Worm (Caenorhabditis elegans) whole organism, L2 larva: ENCODE results near the gene zig-10.

ENCODE experiments used
- C34F6.9 ChIP-seq: fragments of 150-350 bp; optimal IDR thresholded peaks from 2 replicates; lab custom pipeline; 2014; ENCODE audit warnings: missing biosample characterization, missing genetic modification characterization
- F13H6.1 ChIP-seq: sonication (generic microtip); optimal IDR thresholded peaks from 2 replicates; lab custom pipeline; 2016; ENCODE audit warnings: missing genetic modification characterization, missing compliant biosample characterization
- R02D3.7 ChIP-seq: fragments of 150-350 bp; optimal IDR thresholded peaks from 2 replicates; lab custom pipeline; 2014; ENCODE audit warnings: missing biosample characterization, missing genetic modification characterization
- Y55F3AM.14 ChIP-seq: fragments of 200-800 bp; sonication (Bioruptor generic); optimal IDR thresholded peaks from 2 replicates; lab custom pipeline; 2018; ENCODE audit warnings: mild to moderate bottlenecking, missing genetic modification characterization, missing compliant biosample characterization
- alr-1 ChIP-seq: fragments of 150-350 bp; optimal IDR thresholded peaks from 2 replicates; lab custom pipeline; 2014; ENCODE audit warnings: missing biosample characterization, missing genetic modification characterization
- ama-1 ChIP-seq: fragments of 150-350 bp; optimal IDR thresholded peaks from 2 replicates; lab custom pipeline; 2018; ENCODE audit warnings: inconsistent platforms
- blmp-1 ChIP-seq: sonication (generic microtip); optimal IDR thresholded peaks from 2 replicates; lab custom pipeline; 2017; ENCODE audit warnings: missing genetic modification characterization, mild to moderate bottlenecking, missing compliant biosample characterization, antibody characterized with exemption, moderate library complexity; ENCODE audit not compliant: insufficient read depth
- ceh-16 ChIP-seq: fragments of 150-350 bp; optimal IDR thresholded peaks from 2 replicates; lab custom pipeline; 2014; ENCODE audit warnings: missing biosample characterization, missing genetic modification characterization
- crh-2 ChIP-seq: sonication (generic microtip); optimal IDR thresholded peaks from 2 replicates; lab custom pipeline; 2017; ENCODE audit warnings: missing biosample characterization, missing genetic modification characterization
- dmd-4 ChIP-seq: sonication (generic microtip); optimal IDR thresholded peaks from 2 replicates; lab custom pipeline; 2017; ENCODE audit warnings: missing biosample characterization, missing genetic modification characterization
- egl-27 ChIP-seq: sonication (generic microtip); optimal IDR thresholded peaks from 3 replicates; lab custom pipeline; 2017; ENCODE audit warnings: missing biosample characterization, missing genetic modification reagents, missing genetic modification characterization
- elt-1 ChIP-seq: fragments of 150-350 bp; optimal IDR thresholded peaks from 2 replicates; lab custom pipeline; 2014; ENCODE audit warnings: missing biosample characterization, missing genetic modification characterization
- fos-1 ChIP-seq: fragments of 150-350 bp; optimal IDR thresholded peaks from 2 replicates; lab custom pipeline; 2014; ENCODE audit warnings: missing biosample characterization, missing genetic modification characterization
- gmeb-1 ChIP-seq: fragments of 150-350 bp; optimal IDR thresholded peaks from 2 replicates; lab custom pipeline; 2014; ENCODE audit warnings: missing biosample characterization, missing genetic modification characterization
- lin-11 ChIP-seq: fragments of 150-350 bp; sonication (generic microtip); optimal IDR thresholded peaks from 2 replicates; lab custom pipeline; 2014; ENCODE audit warnings: missing biosample characterization, missing genetic modification characterization, inconsistent platforms, mixed read lengths
- lin-13 ChIP-seq: fragments of 150-350 bp; optimal IDR thresholded peaks from 2 replicates; lab custom pipeline; 2014; ENCODE audit warnings: missing biosample characterization, missing genetic modification reagents, missing genetic modification characterization
- lin-39 ChIP-seq: fragments of 150-350 bp; optimal IDR thresholded peaks from 2 replicates; lab custom pipeline; 2014; ENCODE audit warnings: missing biosample characterization, missing genetic modification reagents, missing genetic modification characterization
- lsy-2 ChIP-seq, 2 experiments: fragments of 150-350 bp in 1 of 2; sonication (generic microtip) in 1 of 2; optimal IDR thresholded peaks; 2 replicates each; lab custom pipeline; 2014 to 2017; ENCODE audit warnings: missing biosample characterization in 2 of 2, missing genetic modification characterization in 2 of 2
- mab-5 ChIP-seq: fragments of 150-350 bp; optimal IDR thresholded peaks from 2 replicates; lab custom pipeline; 2014; ENCODE audit warnings: missing biosample characterization, missing genetic modification characterization
- mbf-1 ChIP-seq: sonication (generic microtip); optimal IDR thresholded peaks from 2 replicates; lab custom pipeline; 2017; ENCODE audit warnings: missing biosample characterization, missing genetic modification characterization
- mdl-1 ChIP-seq, 2 experiments: fragments of 150-350 bp in 1 of 2; sonication (generic microtip) in 1 of 2; optimal IDR thresholded peaks; 2 replicates each; lab custom pipeline; 2017; ENCODE audit warnings: missing biosample characterization in 2 of 2, missing genetic modification characterization in 2 of 2
- nhr-10 ChIP-seq: sonication (generic microtip); optimal IDR thresholded peaks from 2 replicates; lab custom pipeline; 2017; ENCODE audit warnings: missing biosample characterization, missing genetic modification characterization
- nhr-11 ChIP-seq: fragments of 150-350 bp; optimal IDR thresholded peaks from 2 replicates; lab custom pipeline; 2014; ENCODE audit warnings: missing biosample characterization, missing genetic modification characterization
- nhr-12 ChIP-seq: fragments of 150-350 bp; optimal IDR thresholded peaks from 2 replicates; lab custom pipeline; 2014; ENCODE audit warnings: missing biosample characterization, missing genetic modification characterization
- nhr-129 ChIP-seq: fragments of 150-350 bp; optimal IDR thresholded peaks from 2 replicates; lab custom pipeline; 2014; ENCODE audit warnings: missing biosample characterization, missing genetic modification characterization
- nhr-21 ChIP-seq: fragments of 150-350 bp; optimal IDR thresholded peaks from 2 replicates; lab custom pipeline; 2014; ENCODE audit warnings: missing biosample characterization, missing genetic modification characterization
- nhr-23 ChIP-seq: fragments of 150-350 bp; optimal IDR thresholded peaks from 2 replicates; lab custom pipeline; 2014; ENCODE audit warnings: missing biosample characterization, missing genetic modification reagents, missing genetic modification characterization
- nhr-25 ChIP-seq: fragments of 150-350 bp; sonication (generic microtip); optimal IDR thresholded peaks from 3 replicates; lab custom pipeline; 2014; ENCODE audit warnings: missing biosample characterization, missing genetic modification characterization
- nhr-6 ChIP-seq: fragments of 150-350 bp; optimal IDR thresholded peaks from 2 replicates; lab custom pipeline; 2014; ENCODE audit warnings: missing biosample characterization, missing genetic modification characterization
- nhr-77 ChIP-seq: fragments of 150-350 bp; optimal IDR thresholded peaks from 2 replicates; lab custom pipeline; 2014; ENCODE audit warnings: missing biosample characterization, missing genetic modification characterization
- peb-1 ChIP-seq: fragments of 150-350 bp; optimal IDR thresholded peaks from 2 replicates; lab custom pipeline; 2014; ENCODE audit warnings: missing biosample characterization, missing genetic modification characterization
- sem-4 ChIP-seq: fragments of 150-350 bp; optimal IDR thresholded peaks from 2 replicates; lab custom pipeline; 2014; ENCODE audit warnings: missing biosample characterization, missing genetic modification reagents, missing genetic modification characterization
- skn-1 ChIP-seq: sonication (generic microtip); optimal IDR thresholded peaks from 2 replicates; lab custom pipeline; 2017; ENCODE audit warnings: missing biosample characterization, missing genetic modification characterization
- sma-9 ChIP-seq, 2 experiments: fragments of 150-350 bp in 1 of 2; sonication (generic microtip) in 1 of 2; optimal IDR thresholded peaks; 2 replicates each; lab custom pipeline; 2014 to 2016; ENCODE audit warnings: missing genetic modification characterization in 2 of 2, mild to moderate bottlenecking in 1 of 2, missing biosample characterization in 1 of 2, missing compliant biosample characterization in 1 of 2, missing genetic modification reagents in 1 of 2, moderate library complexity in 1 of 2
- snpc-4 ChIP-seq: fragments of 150-350 bp; optimal IDR thresholded peaks from 2 replicates; lab custom pipeline; 2014; ENCODE audit warnings: missing biosample characterization, missing genetic modification characterization
- unc-39 ChIP-seq: fragments of 150-350 bp; optimal IDR thresholded peaks from 2 replicates; lab custom pipeline; 2014; ENCODE audit warnings: missing biosample characterization, missing genetic modification characterization
- unc-55 ChIP-seq: fragments of 150-350 bp; sonication (generic microtip); optimal IDR thresholded peaks from 3 replicates; lab custom pipeline; 2014; ENCODE audit warnings: missing biosample characterization, missing genetic modification reagents, missing genetic modification characterization
- unc-62 ChIP-seq: fragments of 150-350 bp; optimal IDR thresholded peaks from 2 replicates; lab custom pipeline; 2014; ENCODE audit warnings: missing biosample characterization, missing genetic modification reagents, missing genetic modification characterization
- zag-1 ChIP-seq: fragments of 150-350 bp; optimal IDR thresholded peaks from 2 replicates; lab custom pipeline; 2014; ENCODE audit warnings: missing biosample characterization, missing genetic modification characterization
- ztf-1 ChIP-seq: fragments of 200-800 bp; sonication (Bioruptor generic); conservative IDR thresholded peaks from 2 replicates; pipeline ENCODE4 v1.3.6; 2022; ENCODE audit warnings: missing genetic modification characterization, missing compliant biosample characterization
- ztf-11 ChIP-seq: sonication (generic microtip); optimal IDR thresholded peaks from 2 replicates; lab custom pipeline; 2017; ENCODE audit warnings: missing biosample characterization, missing genetic modification characterization

Gene zig-10

DNA sequence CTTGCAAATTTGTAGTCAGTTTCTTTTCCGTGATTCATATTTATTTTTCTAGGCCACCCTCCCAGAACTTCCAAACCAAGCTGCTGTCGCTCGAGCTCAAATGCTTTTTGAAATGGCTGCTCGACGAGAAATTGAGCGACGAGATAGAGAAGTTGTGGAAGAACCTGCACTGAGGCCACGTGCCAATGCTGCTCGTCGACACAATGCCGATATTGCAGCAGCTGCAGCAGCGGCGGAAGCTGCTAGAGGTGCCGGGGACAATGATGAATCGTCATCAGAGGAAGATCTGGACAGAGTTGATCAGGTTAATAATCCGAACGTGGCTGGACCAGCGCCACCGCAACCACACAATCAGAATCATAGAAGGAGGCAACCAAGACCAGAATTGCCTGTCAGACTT is 25.1 kb upstream of the zig-10 start:
- no peak for TF ChIP-seq ceh-16
- no peak for TF ChIP-seq unc-62 (GFP tag; lab: Kevin White, UChicago)
- TF ChIP-seq zag-1 (tag; lab: Kevin White, UChicago): no peak
- no peak for TF ChIP-seq ztf-1 (GFP tag; lab: Robert Waterston, UW)
- no peak for TF ChIP-seq unc-55 (GFP tag; lab: Kevin White, UChicago)
- no peak for TF ChIP-seq nhr-25 (tag; lab: Kevin White, UChicago)
- no peak for TF ChIP-seq crh-2 (tag; lab: Kevin White, UChicago)
- no peak for TF ChIP-seq fos-1 (tag; lab: Kevin White, UChicago)
- TF ChIP-seq, all 48 proteins: peak for 0

ce11 chrII:6374646-6375045 is 23.9 kb upstream of the zig-10 start:
- peak; percentile 18 for TF ChIP-seq gmeb-1 (tag; lab: Kevin White, UChicago)
- TF ChIP-seq lsy-2 (tag; optimal IDR thresholded peaks at IDR 0.05; lab: Kevin White, UChicago): peak in 1 of 2 experiments; percentile 13
- TF ChIP-seq ama-1 (lab: Kevin White, UChicago): peak; percentile 40
- TF ChIP-seq lin-11 (tag; lab: Kevin White, UChicago): no peak
- peak; percentile 43 for TF ChIP-seq fos-1 (tag; lab: Kevin White, UChicago)
- no peak for TF ChIP-seq nhr-10 (tag; lab: Kevin White, UChicago)
- TF ChIP-seq nhr-129 (tag; lab: Kevin White, UChicago): peak; percentile 24
- no peak for TF ChIP-seq nhr-6 (tag; lab: Kevin White, UChicago)
- TF ChIP-seq crh-2 (tag; lab: Kevin White, UChicago): peak; percentile 40
- no peak for TF ChIP-seq alr-1 (tag; lab: Kevin White, UChicago)

DNA sequence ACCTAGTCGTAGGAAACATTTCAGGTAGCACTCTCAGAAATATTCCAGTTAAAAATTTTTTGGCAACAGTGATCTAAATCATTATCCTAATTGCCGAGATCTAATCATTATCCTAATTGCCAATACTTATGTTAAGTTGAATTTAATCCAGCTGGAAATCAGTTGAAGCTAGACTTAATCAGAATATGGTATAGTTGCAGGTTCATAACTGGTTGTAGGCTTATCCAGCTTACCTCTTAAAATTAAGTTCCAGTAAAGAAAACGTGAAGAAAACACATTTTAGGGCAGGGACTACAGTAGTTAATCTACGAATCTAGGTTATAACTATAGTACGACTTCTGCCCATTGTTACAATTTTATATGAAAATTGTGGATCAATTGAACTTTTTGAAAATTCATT is 21.8 kb upstream of the zig-10 start:
- TF ChIP-seq egl-27 (tag; lab: Kevin White, UChicago) (no peak), zag-1 (tag; lab: Kevin White, UChicago) (no peak), alr-1 (tag; lab: Kevin White, UChicago) (no peak), elt-1 (tag; lab: Kevin White, UChicago) (no peak), nhr-129 (tag; lab: Kevin White, UChicago) (no peak), mab-5 (tag; lab: Kevin White, UChicago) (no peak), lin-13 (GFP tag; lab: Kevin White, UChicago) (no peak), ztf-1 (GFP tag; lab: Robert Waterston, UW) (no peak), mbf-1 (no peak), crh-2 (tag; lab: Kevin White, UChicago) (no peak), gmeb-1 (tag; lab: Kevin White, UChicago) (no peak), blmp-1 (no peak), ceh-16 (no peak), nhr-10 (tag; lab: Kevin White, UChicago) (no peak), snpc-4 (tag; lab: Kevin White, UChicago) (no peak), sem-4 (tag; lab: Kevin White, UChicago) (no peak), nhr-77 (tag; lab: Kevin White, UChicago) (no peak), unc-39 (no peak), nhr-21 (tag; lab: Kevin White, UChicago) (no peak)

- TF ChIP-seq nhr-12 (tag; lab: Kevin White, UChicago) (no peak), snpc-4 (tag; lab: Kevin White, UChicago) (no peak), fos-1 (tag; lab: Kevin White, UChicago) (peak; percentile 90), alr-1 (tag; lab: Kevin White, UChicago) (no peak), crh-2 (tag; lab: Kevin White, UChicago) (peak; percentile 40), R02D3.7 (no peak), nhr-129 (tag; lab: Kevin White, UChicago) (peak; percentile 8), Y55F3AM.14 (GFP tag; lab: Kevin White, UChicago) (no peak), dmd-4 (no peak), skn-1 (tag; lab: Kevin White, UChicago) (no peak), nhr-23 (tag; lab: Kevin White, UChicago) (no peak), sma-9 (GFP tag; optimal IDR thresholded peaks at IDR 0.05; lab: Kevin White, UChicago) (peak; percentile 11), sma-9 (tag; optimal IDR thresholded peaks at IDR 0.05; lab: Kevin White, UChicago) (no peak), unc-62 (GFP tag; lab: Kevin White, UChicago) (no peak), lin-39 (tag; lab: Kevin White, UChicago) (no peak), lsy-2 (tag; optimal IDR thresholded peaks at IDR 0.05; lab: Kevin White, UChicago) (no peak), F13H6.1 (no peak), lin-13 (GFP tag; lab: Kevin White, UChicago) (no peak), ztf-11 (no peak), nhr-11 (tag; lab: Kevin White, UChicago) (no peak), mdl-1 (tag; optimal IDR thresholded peaks at IDR 0.05; lab: Kevin White, UChicago) (no peak), lin-11 (tag; lab: Kevin White, UChicago) (no peak), ztf-1 (GFP tag; lab: Robert Waterston, UW) (no peak), unc-55 (GFP tag; lab: Kevin White, UChicago) (no peak), egl-27 (tag; lab: Kevin White, UChicago) (no peak), peb-1 (tag; lab: Kevin White, UChicago) (no peak), elt-1 (tag; lab: Kevin White, UChicago) (no peak), nhr-25 (tag; lab: Kevin White, UChicago) (no peak), mab-5 (tag; lab: Kevin White, UChicago) (no peak), unc-39 (no peak), C34F6.9 (tag; lab: Kevin White, UChicago) (no peak), nhr-21 (tag; lab: Kevin White, UChicago) (no peak), blmp-1 (peak; percentile 29), nhr-6 (tag; lab: Kevin White, UChicago) (no peak)
These were observed 21.0 kb upstream of the zig-10 start for ce11 chrII:6377381-6377948.
